Worm (Caenorhabditis elegans) whole organism, young adult: ENCODE measurements around the gene C31E10.5.
A peak's percentile ranks its signal among the peaks of the same experiment; 100 is the strongest.

Experiments
- B0019.2 ChIP-seq: fragments of 200-800 bp; sonication (Bioruptor generic); conservative IDR thresholded peaks from 2 replicates; pipeline ENCODE4 v1.3.6; 2022; ENCODE audit warnings: missing genetic modification reagents, missing genetic modification characterization, missing compliant biosample characterization
- B0035.1 ChIP-seq: sonication (generic microtip); optimal IDR thresholded peaks from 2 replicates; lab custom pipeline; 2016; ENCODE audit warnings: missing genetic modification characterization, mild to moderate bottlenecking, missing compliant biosample characterization, missing genotype, missing genetic modification reagents
- B0336.3 ChIP-seq: fragments of 200-800 bp; sonication (Bioruptor generic); IDR thresholded peaks from 2 replicates; pipeline ENCODE4 v1.3.6; 2022; ENCODE audit warnings: missing genetic modification characterization, missing compliant biosample characterization
- F22D6.2 ChIP-seq: sonication (generic microtip); optimal IDR thresholded peaks from 2 replicates; lab custom pipeline; 2016; ENCODE audit warnings: mild to moderate bottlenecking, missing genetic modification characterization, missing compliant biosample characterization
- F52B5.7 ChIP-seq: sonication (generic microtip); optimal IDR thresholded peaks from 2 replicates; lab custom pipeline; 2016; ENCODE audit warnings: mild to moderate bottlenecking, missing genetic modification characterization, missing compliant biosample characterization
- T26A5.8 ChIP-seq: sonication (generic microtip); optimal IDR thresholded peaks from 2 replicates; lab custom pipeline; 2016; ENCODE audit warnings: missing genetic modification characterization, missing compliant biosample characterization
- Y67H2A.10 ChIP-seq: fragments of 200-800 bp; sonication (Bioruptor generic); conservative IDR thresholded peaks from 2 replicates; pipeline ENCODE4 v1.3.6; 2022; ENCODE audit warnings: missing genetic modification reagents, missing genetic modification characterization, missing compliant biosample characterization
- ZK185.1 ChIP-seq: sonication (generic microtip); optimal IDR thresholded peaks from 2 replicates; lab custom pipeline; 2016; ENCODE audit warnings: mild to moderate bottlenecking, missing genetic modification characterization, missing compliant biosample characterization; ENCODE audit not compliant: poor library complexity, severe bottlenecking
- cebp-1 ChIP-seq, 2 experiments: fragments of 200-800 bp in 1 of 2; sonication (Bioruptor generic) in 1 of 2; sonication (generic microtip) in 1 of 2; IDR thresholded peaks in 1 of 2; optimal IDR thresholded peaks in 1 of 2; 2 replicates each; pipeline versions ENCODE4 v1.3.6 to Lab custom; 2017 to 2022; ENCODE audit warnings: missing compliant biosample characterization in 2 of 2, missing genetic modification characterization in 2 of 2, mild to moderate bottlenecking in 1 of 2, missing genetic modification reagents in 1 of 2, moderate library complexity in 1 of 2
- ceh-27 ChIP-seq: fragments of 200-800 bp; sonication (Bioruptor generic); optimal IDR thresholded peaks from 2 replicates; lab custom pipeline; 2018; ENCODE audit warnings: mild to moderate bottlenecking, missing genetic modification characterization, moderate library complexity, missing compliant biosample characterization
- die-1 ChIP-seq: sonication (generic microtip); optimal IDR thresholded peaks from 2 replicates; lab custom pipeline; 2016; ENCODE audit warnings: missing genotype, mild to moderate bottlenecking, missing genetic modification characterization, missing compliant biosample characterization
- dox-1 ChIP-seq: fragments of 200-800 bp; sonication (Bioruptor generic); IDR thresholded peaks from 2 replicates; pipeline ENCODE4 v1.3.6; 2022; ENCODE audit warnings: missing genetic modification reagents, missing genetic modification characterization, missing compliant biosample characterization
- egl-18 ChIP-seq: fragments of 200-800 bp; sonication (Bioruptor generic); IDR thresholded peaks from 2 replicates; pipeline ENCODE4 v1.3.6; 2022; ENCODE audit warnings: missing genetic modification reagents, missing genetic modification characterization, missing compliant biosample characterization
- ekl-4 ChIP-seq: fragments of 200-800 bp; sonication (Bioruptor generic); IDR thresholded peaks from 2 replicates; pipeline ENCODE4 v1.3.6; 2022; ENCODE audit warnings: missing genetic modification reagents, missing genetic modification characterization, missing compliant biosample characterization
- gei-17 ChIP-seq: fragments of 200-800 bp; sonication (Bioruptor generic); optimal IDR thresholded peaks from 2 replicates; lab custom pipeline; 2018; ENCODE audit warnings: mild to moderate bottlenecking, missing genetic modification characterization, missing compliant biosample characterization
- hmg-1.2 ChIP-seq: fragments of 200-800 bp; sonication (Bioruptor generic); IDR thresholded peaks from 2 replicates; pipeline ENCODE4 v1.3.6; 2022; ENCODE audit warnings: missing genetic modification reagents, missing genetic modification characterization, missing compliant biosample characterization
- hsf-1 ChIP-seq: fragments of 200-800 bp; sonication (Bioruptor generic); IDR thresholded peaks from 2 replicates; pipeline ENCODE4 v1.3.6; 2022; ENCODE audit warnings: missing genetic modification reagents, missing genetic modification characterization, missing compliant biosample characterization
- lag-1 ChIP-seq: fragments of 200-800 bp; sonication (Bioruptor generic); IDR thresholded peaks from 2 replicates; pipeline ENCODE4 v1.3.6; 2022; ENCODE audit warnings: missing genetic modification reagents, missing genetic modification characterization, missing compliant biosample characterization
- lin-40 ChIP-seq: sonication (generic microtip); optimal IDR thresholded peaks from 2 replicates; lab custom pipeline; 2016; ENCODE audit warnings: missing genetic modification characterization, mild to moderate bottlenecking, missing compliant biosample characterization, missing genotype, missing genetic modification reagents
- lir-1 ChIP-seq: fragments of 200-800 bp; sonication (Bioruptor generic); conservative IDR thresholded peaks from 2 replicates; pipeline ENCODE4 v1.3.6; 2022; ENCODE audit warnings: missing genetic modification reagents, missing genetic modification characterization, missing compliant biosample characterization
- lsl-1 ChIP-seq: fragments of 200-800 bp; sonication (Bioruptor generic); optimal IDR thresholded peaks from 2 replicates; lab custom pipeline; 2018; ENCODE audit warnings: mild to moderate bottlenecking, missing genetic modification characterization, moderate library complexity, missing compliant biosample characterization
- lsy-27 ChIP-seq: sonication (generic microtip); optimal IDR thresholded peaks from 2 replicates; lab custom pipeline; 2017; ENCODE audit warnings: missing genetic modification characterization, mild to moderate bottlenecking, missing compliant biosample characterization, antibody characterized with exemption, missing genotype, borderline replicate concordance; ENCODE audit not compliant: insufficient read depth
- madf-10 ChIP-seq: sonication (generic microtip); optimal IDR thresholded peaks from 2 replicates; lab custom pipeline; 2016; ENCODE audit warnings: mild to moderate bottlenecking, missing genetic modification characterization, missing compliant biosample characterization
- mcd-1 ChIP-seq: fragments of 200-800 bp; sonication (Bioruptor generic); IDR thresholded peaks from 2 replicates; pipeline ENCODE4 v1.3.6; 2022; ENCODE audit warnings: missing genetic modification reagents, missing genetic modification characterization, missing compliant biosample characterization
- mxl-1 ChIP-seq: sonication (generic microtip); optimal IDR thresholded peaks from 2 replicates; lab custom pipeline; 2016; ENCODE audit warnings: missing genetic modification characterization, missing compliant biosample characterization
- nfya-1 ChIP-seq: sonication (generic microtip); optimal IDR thresholded peaks from 2 replicates; lab custom pipeline; 2017; ENCODE audit warnings: antibody characterized with exemption, missing compliant biosample characterization, missing genetic modification characterization, borderline replicate concordance; ENCODE audit not compliant: insufficient read depth
- nhr-80 ChIP-seq: sonication (generic microtip); optimal IDR thresholded peaks from 2 replicates; lab custom pipeline; 2016; ENCODE audit warnings: missing genetic modification characterization, missing compliant biosample characterization
- pha-4 ChIP-seq: fragments of 150-350 bp; sonication (generic microtip); optimal IDR thresholded peaks from 2 replicates; lab custom pipeline; 2014; ENCODE audit warnings: missing biosample characterization, missing genetic modification reagents, missing genetic modification characterization
- rcor-1 ChIP-seq: fragments of 200-800 bp; sonication (Bioruptor generic); IDR thresholded peaks from 2 replicates; pipeline ENCODE4 v1.3.6; 2022; ENCODE audit warnings: missing genetic modification reagents, missing genetic modification characterization, missing compliant biosample characterization
- snpc-1.3 ChIP-seq: sonication (generic microtip); optimal IDR thresholded peaks from 2 replicates; lab custom pipeline; 2017; ENCODE audit warnings: missing genetic modification characterization, mild to moderate bottlenecking, missing compliant biosample characterization, antibody characterized with exemption, moderate library complexity, missing genotype, missing genetic modification reagents; ENCODE audit not compliant: insufficient read depth
- snpc-4 ChIP-seq, 5 experiments: fragments of 150-350 bp in 1 of 5; sonication (generic microtip) in 4 of 5; optimal IDR thresholded peaks; 2 replicates each; lab custom pipeline; 2014 to 2018; ENCODE audit warnings: missing genetic modification characterization in 5 of 5, missing biosample characterization in 3 of 5, antibody characterized with exemption in 2 of 5, mild to moderate bottlenecking in 2 of 5, missing compliant biosample characterization in 2 of 5, missing genotype in 2 of 5, moderate library complexity in 2 of 5, missing genetic modification reagents in 1 of 5
- tbp1 ChIP-seq: fragments of 200-800 bp; sonication (Bioruptor generic); optimal IDR thresholded peaks from 2 replicates; lab custom pipeline; 2018; ENCODE audit warnings: mild to moderate bottlenecking, missing genetic modification characterization, missing compliant biosample characterization
- unc-62 ChIP-seq: fragments of 150-350 bp; optimal IDR thresholded peaks from 2 replicates; lab custom pipeline; 2014; ENCODE audit warnings: missing biosample characterization, missing genetic modification reagents, missing genetic modification characterization
- zfh-2 ChIP-seq: fragments of 200-800 bp; sonication (Bioruptor generic); conservative IDR thresholded peaks from 2 replicates; pipeline ENCODE4 v1.3.6; 2022; ENCODE audit warnings: missing genetic modification reagents, missing genetic modification characterization, missing compliant biosample characterization
- ztf-22 ChIP-seq: fragments of 200-800 bp; sonication (Bioruptor generic); optimal IDR thresholded peaks from 2 replicates; lab custom pipeline; 2018; ENCODE audit warnings: mild to moderate bottlenecking, missing genetic modification characterization, moderate library complexity, missing compliant biosample characterization
- ztf-25 ChIP-seq: fragments of 200-800 bp; sonication (Bioruptor generic); IDR thresholded peaks from 2 replicates; pipeline ENCODE4 v1.3.6; 2022; ENCODE audit warnings: missing genetic modification reagents, missing genetic modification characterization, missing compliant biosample characterization
- ztf-26 ChIP-seq: sonication (generic microtip); optimal IDR thresholded peaks from 2 replicates; lab custom pipeline; 2017; ENCODE audit warnings: missing genetic modification characterization, missing compliant biosample characterization

Gene C31E10.5

ce11 chrX:13952347-13952746 is 43.3 kb downstream of the C31E10.5 start:
- no peak for TF ChIP-seq T26A5.8
- TF ChIP-seq zfh-2 (GFP tag; lab: Robert Waterston, UW), result peak; percentile 65

- TF ChIP-seq B0336.3 (peak; percentile 58; the same call in 1 of the 2 replicates), tbp1 (GFP tag; lab: Kevin White, UChicago) (peak; percentile 2), hmg-1.2 (GFP tag; lab: Robert Waterston, UW) (peak; percentile 89), unc-62 (GFP tag; lab: Kevin White, UChicago) (peak; percentile 7), T26A5.8 (no peak), nfya-1 (tag; lab: Kevin White, UChicago) (no peak), cebp-1 (GFP tag; IDR thresholded peaks at IDR 0.05; lab: Robert Waterston, UW) (no peak), cebp-1 (tag; optimal IDR thresholded peaks at IDR 0.05; lab: Kevin White, UChicago) (peak; percentile 56), mxl-1 (no peak), lsl-1 (GFP tag; lab: Kevin White, UChicago) (no peak), madf-10 (tag; lab: Kevin White, UChicago) (peak; percentile 9), rcor-1 (GFP tag; lab: Robert Waterston, UW) (peak; percentile 42; the same call in 1 of the 2 replicates), ekl-4 (GFP tag; lab: Robert Waterston, UW) (no peak), lin-40 (tag; lab: Kevin White, UChicago) (peak; percentile 54), zfh-2 (GFP tag; lab: Robert Waterston, UW) (peak; percentile 77), snpc-4 (GFP tag; optimal IDR thresholded peaks at IDR 0.05; lab: Kevin White, UChicago) (no peak), snpc-4 (tag; optimal IDR thresholded peaks at IDR 0.05; lab: Kevin White, UChicago) (peak in 1 of 4 experiments; percentile 34), nhr-80 (tag; lab: Kevin White, UChicago) (peak; percentile 56), egl-18 (GFP tag; lab: Robert Waterston, UW) (no peak), ztf-26 (tag; lab: Kevin White, UChicago) (peak; percentile 60), dox-1 (GFP tag; lab: Robert Waterston, UW) (0 out of 2 replicates have a peak, but pooled peaks have one; percentile 46), hsf-1 (GFP tag; lab: Robert Waterston, UW) (no peak), mcd-1 (GFP tag; lab: Robert Waterston, UW) (peak; percentile 29), Y67H2A.10 (GFP tag; lab: Robert Waterston, UW) (no peak), ceh-27 (peak; percentile 24), lir-1 (GFP tag; lab: Robert Waterston, UW) (no peak), F52B5.7 (no peak), pha-4 (tag; lab: Kevin White, UChicago) (no peak), ZK185.1 (tag; lab: Kevin White, UChicago) (peak; percentile 43), gei-17 (GFP tag; lab: Kevin White, UChicago) (peak; percentile 5), ztf-22 (GFP tag; lab: Kevin White, UChicago) (no peak), B0019.2 (GFP tag; lab: Robert Waterston, UW) (no peak), lsy-27 (tag; lab: Kevin White, UChicago) (no peak), B0035.1 (tag; lab: Kevin White, UChicago) (no peak), ztf-25 (GFP tag; lab: Robert Waterston, UW) (no peak)
Observed at ce11 chrX:13950620-13951152, 44.9 kb downstream of the C31E10.5 start.

ce11 chrX:13948810-13949209 is 46.8 kb downstream of the C31E10.5 start, which contains the start of gene alg-1:
alg-1 (plus strand) TSS chrX:13949110.
- no peak for TF ChIP-seq cebp-1 (GFP tag; IDR thresholded peaks at IDR 0.05; lab: Robert Waterston, UW)
- no peak for TF ChIP-seq cebp-1 (tag; optimal IDR thresholded peaks at IDR 0.05; lab: Kevin White, UChicago)
- TF ChIP-seq snpc-1.3 (tag; lab: Kevin White, UChicago), result no peak
- TF ChIP-seq F22D6.2, result no peak
- TF ChIP-seq die-1 (tag; lab: Kevin White, UChicago), result no peak
- no peak for TF ChIP-seq lag-1 (GFP tag; lab: Robert Waterston, UW)
